Fruit fly (Drosophila melanogaster) whole organism, wandering third instar larva: ENCODE measurements around the gene CG14518.

Source experiments
- Abd-B ChIP-seq: fragments of >200 bp; optimal IDR thresholded peaks from 2 replicates; lab custom pipeline; 2017; ENCODE audit warnings: missing biosample characterization, missing genetic modification characterization
- CG9705 ChIP-seq: fragments of 200-800 bp; sonication (Bioruptor generic); optimal IDR thresholded peaks from 2 replicates; lab custom pipeline; 2018; ENCODE audit warnings: missing biosample characterization, mild to moderate bottlenecking, missing genetic modification characterization
- CrebA ChIP-seq: fragments of 200-800 bp; sonication (Bioruptor generic); optimal IDR thresholded peaks from 2 replicates; lab custom pipeline; 2016; ENCODE audit warnings: missing biosample characterization, mild to moderate bottlenecking, missing genetic modification characterization, borderline replicate concordance
- Dfd ChIP-seq: fragments of >200 bp; optimal IDR thresholded peaks from 2 replicates; lab custom pipeline; 2017; ENCODE audit warnings: missing biosample characterization, missing genetic modification characterization
- Dif ChIP-seq: fragments of 200-275, 200-300 bp; sonication (Bioruptor generic); optimal IDR thresholded peaks from 2 replicates; lab custom pipeline; 2018; ENCODE audit warnings: missing biosample characterization, missing genetic modification characterization; ENCODE audit not compliant: partially characterized antibody
- GATAd ChIP-seq: sonication (Bioruptor generic); optimal IDR thresholded peaks from 2 replicates; lab custom pipeline; 2016; ENCODE audit warnings: missing biosample characterization, missing genetic modification characterization
- HLH106 ChIP-seq: fragments of 200-800 bp; optimal IDR thresholded peaks from 3 replicates; lab custom pipeline; 2019; ENCODE audit warnings: missing biosample characterization, mild to moderate bottlenecking, missing genetic modification characterization, moderate library complexity
- Hnf4 ChIP-seq: fragments of 200-800 bp; sonication (Bioruptor generic); optimal IDR thresholded peaks from 2 replicates; lab custom pipeline; 2016; ENCODE audit warnings: missing biosample characterization, mild to moderate bottlenecking, missing genetic modification characterization
- Hr78 ChIP-seq: fragments of >200 bp; optimal IDR thresholded peaks from 2 replicates; lab custom pipeline; 2017; ENCODE audit warnings: missing biosample characterization, missing genetic modification characterization
- Hr83 ChIP-seq: fragments of 200-300 bp; sonication (Bioruptor generic); optimal IDR thresholded peaks from 2 replicates; lab custom pipeline; 2016; ENCODE audit warnings: missing biosample characterization, mild to moderate bottlenecking, missing genetic modification characterization, moderate library complexity; ENCODE audit not compliant: poor library complexity, severe bottlenecking
- Jra ChIP-seq: sonication (Bioruptor generic); optimal IDR thresholded peaks from 2 replicates; lab custom pipeline; 2016; ENCODE audit warnings: missing biosample characterization, missing genetic modification characterization
- Mio ChIP-seq: sonication (Bioruptor generic); optimal IDR thresholded peaks from 2 replicates; lab custom pipeline; 2016; ENCODE audit warnings: missing biosample characterization, missing genetic modification characterization
- Myc ChIP-seq: fragments of >200 bp; optimal IDR thresholded peaks from 2 replicates; lab custom pipeline; 2017
- N ChIP-seq: fragments of >200 bp; optimal IDR thresholded peaks from 2 replicates; lab custom pipeline; 2018; ENCODE audit warnings: missing biosample characterization, missing external identifiers, missing genetic modification characterization
- Rel ChIP-seq, 2 experiments: fragments of 200-800 bp; sonication (Bioruptor generic) in 1 of 2; optimal IDR thresholded peaks; 2 replicates in 1 of 2; 3 replicates in 1 of 2; lab custom pipeline; 2016 to 2019; ENCODE audit warnings: mild to moderate bottlenecking in 2 of 2, missing biosample characterization in 2 of 2, missing genetic modification characterization in 2 of 2, moderate library complexity in 1 of 2
- Sp1 ChIP-seq: fragments of 200-800 bp; sonication (Bioruptor generic); optimal IDR thresholded peaks from 3 replicates; lab custom pipeline; 2019; ENCODE audit warnings: missing biosample characterization, mild to moderate bottlenecking, missing genetic modification characterization, moderate library complexity
- Vsx2 ChIP-seq: fragments of 200-300, 225-300 bp; sonication (Bioruptor generic); optimal IDR thresholded peaks from 2 replicates; lab custom pipeline; 2018; ENCODE audit warnings: missing biosample characterization, missing genetic modification characterization; ENCODE audit not compliant: partially characterized antibody
- br ChIP-seq: fragments of 200-800 bp; sonication (Bioruptor generic); optimal IDR thresholded peaks from 2 replicates; lab custom pipeline; 2016; ENCODE audit warnings: missing biosample characterization, missing genetic modification characterization
- brk ChIP-seq: fragments of 200-800 bp; sonication (Bioruptor generic); optimal IDR thresholded peaks from 2 replicates; lab custom pipeline; 2016; ENCODE audit warnings: missing biosample characterization, mild to moderate bottlenecking, missing genetic modification characterization
- dl ChIP-seq, 2 experiments: fragments of 175-275, 200-275 bp in 1 of 2; fragments of 200-275 bp in 1 of 2; sonication (Bioruptor generic); optimal IDR thresholded peaks; lab custom pipeline; 2018; ENCODE audit warnings: mild to moderate bottlenecking in 2 of 2, missing biosample characterization in 2 of 2, missing genetic modification characterization in 2 of 2, moderate library complexity in 2 of 2; ENCODE audit not compliant: partially characterized antibody in 2 of 2, insufficient read depth in 1 of 2
- dmrt93B ChIP-seq: fragments of 200-800 bp; sonication (Bioruptor generic); optimal IDR thresholded peaks from 2 replicates; lab custom pipeline; 2018; ENCODE audit warnings: missing biosample characterization, mild to moderate bottlenecking, missing genetic modification characterization
- dsf ChIP-seq: sonication (Bioruptor generic); optimal IDR thresholded peaks from 2 replicates; lab custom pipeline; 2016; ENCODE audit warnings: missing biosample characterization, missing genetic modification characterization, borderline replicate concordance
- foxo ChIP-seq, 2 experiments: fragments of 200-800 bp; sonication (Bioruptor generic); optimal IDR thresholded peaks; 2 replicates in 1 of 2; 3 replicates in 1 of 2; lab custom pipeline; 2016 to 2017; ENCODE audit warnings: missing biosample characterization in 2 of 2, missing genetic modification characterization in 2 of 2
- fru ChIP-seq: fragments of 200-800 bp; sonication (Bioruptor generic); optimal IDR thresholded peaks from 3 replicates; lab custom pipeline; 2016; ENCODE audit warnings: missing biosample characterization, mild to moderate bottlenecking, missing genetic modification characterization
- h ChIP-seq: fragments of 200-800 bp; sonication (Bioruptor generic); optimal IDR thresholded peaks from 3 replicates; lab custom pipeline; 2016; ENCODE audit warnings: missing biosample characterization, mild to moderate bottlenecking, missing genetic modification characterization
- jim ChIP-seq: fragments of 175-275, 200-325 bp; sonication (Bioruptor generic); optimal IDR thresholded peaks from 2 replicates; lab custom pipeline; 2016; ENCODE audit warnings: missing biosample characterization, mild to moderate bottlenecking, missing genetic modification characterization
- lola ChIP-seq: fragments of >200 bp; optimal IDR thresholded peaks from 2 replicates; lab custom pipeline; 2017; ENCODE audit warnings: missing biosample characterization, missing genetic modification characterization
- pan ChIP-seq: fragments of >200 bp; optimal IDR thresholded peaks from 2 replicates; lab custom pipeline; 2017
- psq ChIP-seq: fragments of 200-800 bp; sonication (Bioruptor generic); optimal IDR thresholded peaks from 3 replicates; lab custom pipeline; 2017; ENCODE audit warnings: missing biosample characterization, mild to moderate bottlenecking, missing genetic modification characterization, moderate library complexity
- rgr ChIP-seq: fragments of 200-800 bp; sonication (Bioruptor generic); optimal IDR thresholded peaks from 3 replicates; lab custom pipeline; 2016; ENCODE audit warnings: missing biosample characterization, mild to moderate bottlenecking, missing genetic modification characterization
- sage ChIP-seq: fragments of 200-800 bp; sonication (Bioruptor generic); optimal IDR thresholded peaks from 2 replicates; lab custom pipeline; 2016; ENCODE audit warnings: missing biosample characterization, mild to moderate bottlenecking, missing genetic modification characterization
- sv ChIP-seq: fragments of 200-800 bp; sonication (Bioruptor generic); optimal IDR thresholded peaks from 3 replicates; lab custom pipeline; 2016; ENCODE audit warnings: missing biosample characterization, missing genetic modification characterization
- tai ChIP-seq: sonication (Bioruptor generic); optimal IDR thresholded peaks from 2 replicates; lab custom pipeline; 2016; ENCODE audit warnings: missing biosample characterization, missing genetic modification characterization
- usp ChIP-seq: fragments of >200 bp; optimal IDR thresholded peaks from 2 replicates; lab custom pipeline; 2017; ENCODE audit warnings: missing biosample characterization, missing genetic modification characterization
- woc ChIP-seq: sonication (Bioruptor generic); optimal IDR thresholded peaks from 2 replicates; lab custom pipeline; 2016; ENCODE audit warnings: missing biosample characterization, mild to moderate bottlenecking, missing genetic modification characterization

CG14518 gene

DNA sequence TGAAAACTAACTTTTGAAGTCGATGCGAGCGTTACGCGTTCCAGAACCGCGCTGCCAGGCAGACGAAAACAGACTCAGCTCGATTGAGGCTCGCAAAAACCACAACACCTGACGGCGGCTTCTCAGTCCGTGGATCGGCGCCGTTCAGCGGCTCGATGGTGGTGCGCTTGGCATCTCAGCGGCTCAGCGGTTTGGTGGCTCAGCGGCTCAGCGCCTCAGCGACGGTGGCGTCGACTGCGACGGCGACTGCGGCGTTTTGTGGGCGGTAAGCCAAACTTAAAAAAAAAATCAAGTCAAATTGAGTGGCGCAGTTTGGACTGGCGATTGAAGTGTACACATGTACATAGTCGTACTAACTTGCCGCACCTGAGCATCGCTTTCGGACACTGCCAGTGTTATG lies 4.4 kb upstream of the CG14518 start, which contains the start of gene wat:
wat (minus strand) TSS at position 41 of the 400 bp plus-strand sequence.
- TF ChIP-seq Sp1 (GFP tag; lab: Kevin White, UChicago) (no peak), tai (GFP tag; lab: Kevin White, UChicago) (no peak), CG9705 (GFP tag; lab: Kevin White, UChicago) (no peak), woc (GFP tag; lab: Kevin White, UChicago) (no peak), foxo (GFP tag; optimal IDR thresholded peaks at IDR 0.05; lab: Kevin White, UChicago) (no peak), h (GFP tag; lab: Kevin White, UChicago) (no peak), Abd-B (GFP tag; lab: Kevin White, UChicago) (no peak), sage (GFP tag; lab: Kevin White, UChicago) (no peak), Dfd (GFP tag; lab: Kevin White, UChicago) (no peak), dl (GFP tag; optimal IDR thresholded peaks at IDR 0.05; lab: Kevin White, UChicago; ENCODE audit: insufficient read depth in 1 of 2, partially characterized antibody in 2 of 2) (no peak), brk (GFP tag; lab: Kevin White, UChicago) (no peak), Mio (GFP tag; lab: Kevin White, UChicago) (no peak), Myc (lab: Kevin White, UChicago) (no peak), Jra (GFP tag; lab: Kevin White, UChicago) (no peak), Hnf4 (GFP tag; lab: Kevin White, UChicago) (no peak), fru (GFP tag; lab: Kevin White, UChicago) (no peak), pan (no peak), dsf (GFP tag; lab: Kevin White, UChicago) (no peak), CrebA (no peak)

- no peak for TF ChIP-seq Hnf4 (GFP tag; lab: Kevin White, UChicago)
- TF ChIP-seq sv (GFP tag; lab: Kevin White, UChicago): no peak
- TF ChIP-seq h (GFP tag; lab: Kevin White, UChicago): peak; percentile 25
- TF ChIP-seq rgr: no peak
- no peak for TF ChIP-seq GATAd (GFP tag; lab: Kevin White, UChicago)
- TF ChIP-seq Dif (GFP tag; lab: Kevin White, UChicago): no peak
- TF ChIP-seq brk (GFP tag; lab: Kevin White, UChicago): no peak
- TF ChIP-seq usp (GFP tag; lab: Kevin White, UChicago): no peak
- TF ChIP-seq Mio (GFP tag; lab: Kevin White, UChicago): no peak
- no peak for TF ChIP-seq Jra (GFP tag; lab: Kevin White, UChicago)
- no peak for TF ChIP-seq sage (GFP tag; lab: Kevin White, UChicago)
- TF ChIP-seq foxo (GFP tag; optimal IDR thresholded peaks at IDR 0.05; lab: Kevin White, UChicago): no peak
- TF ChIP-seq lola (GFP tag; lab: Kevin White, UChicago): no peak
- no peak for TF ChIP-seq Hr78 (GFP tag; lab: Kevin White, UChicago)
- TF ChIP-seq Dfd (GFP tag; lab: Kevin White, UChicago): no peak
- no peak for TF ChIP-seq N (GFP tag; lab: Kevin White, UChicago)
- no peak for TF ChIP-seq jim
- no peak for TF ChIP-seq Myc (lab: Kevin White, UChicago)
- no peak for TF ChIP-seq fru (GFP tag; lab: Kevin White, UChicago)
- TF ChIP-seq woc (GFP tag; lab: Kevin White, UChicago): no peak
- TF ChIP-seq dsf (GFP tag; lab: Kevin White, UChicago): no peak
- no peak for TF ChIP-seq CrebA
- TF ChIP-seq Rel (GFP tag; optimal IDR thresholded peaks at IDR 0.05; lab: Kevin White, UChicago): no peak
- peak; percentile 28 for TF ChIP-seq Rel (tag; optimal IDR thresholded peaks at IDR 0.05; lab: Kevin White, UChicago)
- TF ChIP-seq Vsx2 (GFP tag; lab: Kevin White, UChicago): no peak
- peak; percentile 19 for TF ChIP-seq Hr83 (GFP tag; lab: Kevin White, UChicago)
- TF ChIP-seq HLH106: no peak
Observed at dm6 chr3R:29027122-29027521, 2.4 kb downstream of the CG14518 start, which contains the start of the genes eIF4E6 and CG1951. Gene eIF4E6 (minus strand): TSS chr3R:29027174. Gene CG1951 (plus strand): TSS chr3R:29027236.

- TF ChIP-seq dmrt93B (GFP tag; lab: Kevin White, UChicago) (no peak), CrebA (no peak), dsf (GFP tag; lab: Kevin White, UChicago) (no peak), N (GFP tag; lab: Kevin White, UChicago) (no peak), usp (GFP tag; lab: Kevin White, UChicago) (no peak), Jra (GFP tag; lab: Kevin White, UChicago) (no peak), lola (GFP tag; lab: Kevin White, UChicago) (no peak), pan (no peak), psq (GFP tag; lab: Kevin White, UChicago) (no peak), Hr78 (GFP tag; lab: Kevin White, UChicago) (no peak), br (GFP tag; lab: Kevin White, UChicago) (no peak), sv (GFP tag; lab: Kevin White, UChicago) (no peak), GATAd (GFP tag; lab: Kevin White, UChicago) (no peak), Myc (lab: Kevin White, UChicago) (no peak), tai (GFP tag; lab: Kevin White, UChicago) (no peak), HLH106 (no peak), CG9705 (GFP tag; lab: Kevin White, UChicago) (no peak)
Observed at dm6 chr3R:29032542-29032941, 7.8 kb downstream of the CG14518 start, which contains the start of gene Ssl2. Gene Ssl2 (minus strand): TSS chr3R:29032642.
